Worm (Caenorhabditis elegans): ENCODE data around the gene irld-40.

The irld-40 gene

DNA sequence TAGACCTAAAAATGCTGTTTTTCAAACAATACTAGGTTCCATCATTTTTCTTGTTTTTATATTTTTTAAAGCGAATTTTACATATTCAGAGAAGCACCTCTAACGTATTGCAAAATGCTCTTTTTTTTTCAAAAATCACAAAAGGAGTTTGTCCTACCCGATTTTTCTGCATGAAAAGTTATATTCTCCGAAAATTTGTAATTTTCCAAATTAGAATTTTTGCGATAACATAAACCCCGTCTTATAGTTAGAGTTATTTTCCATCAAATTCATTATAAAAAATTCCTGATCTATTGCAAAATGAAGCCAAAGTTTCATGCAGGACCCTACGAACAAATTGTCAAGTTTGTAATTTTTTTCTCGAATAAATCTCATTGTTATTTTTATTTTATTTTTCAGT is 46.1 kb downstream of the irld-40 start, which contains the start of gene srw-99 (continued):
- TF ChIP-seq F57A8.1 (GFP tag; optimal IDR thresholded peaks at IDR 0.05) (no peak), ztf-22 (GFP tag; optimal IDR thresholded peaks at IDR 0.05) (no peak)

ce11 chrV:1710909-1711308 is 48.5 kb downstream of the irld-40 start, which contains the start of gene srw-100:
srw-100 (plus strand) TSS chrV:1711209.
- TF ChIP-seq ztf-25 (GFP tag; IDR thresholded peaks at IDR 0.05) (no peak), snpc-4 (GFP tag; optimal IDR thresholded peaks at IDR 0.05) (no peak), snpc-4 (tag; optimal IDR thresholded peaks at IDR 0.05) (no peak), hlh-12 (tag; optimal IDR thresholded peaks at IDR 0.05) (no peak), F57C9.4 (tag; optimal IDR thresholded peaks at IDR 0.05) (no peak), Y67H2A.10 (GFP tag; conservative IDR thresholded peaks at IDR 0.05) (no peak), sea-2 (GFP tag; IDR thresholded peaks at IDR 0.05) (no peak), let-526 (GFP tag; IDR thresholded peaks at IDR 0.05) (no peak), F57A8.1 (GFP tag; optimal IDR thresholded peaks at IDR 0.05) (no peak), gei-17 (GFP tag; optimal IDR thresholded peaks at IDR 0.05) (no peak), dpl-1 (GFP tag; optimal IDR thresholded peaks at IDR 0.05) (no peak), ztf-22 (GFP tag; optimal IDR thresholded peaks at IDR 0.05) (no peak), nhr-80 (tag; optimal IDR thresholded peaks at IDR 0.05) (no peak)

- TF ChIP-seq C17E4.6 (GFP tag; IDR thresholded peaks at IDR 0.05), result peak; percentile 34; the same call in 1 of the 2 replicates
Measured at ce11 chrV:1712471-1712870, 50.1 kb downstream of the irld-40 start.

DNA sequence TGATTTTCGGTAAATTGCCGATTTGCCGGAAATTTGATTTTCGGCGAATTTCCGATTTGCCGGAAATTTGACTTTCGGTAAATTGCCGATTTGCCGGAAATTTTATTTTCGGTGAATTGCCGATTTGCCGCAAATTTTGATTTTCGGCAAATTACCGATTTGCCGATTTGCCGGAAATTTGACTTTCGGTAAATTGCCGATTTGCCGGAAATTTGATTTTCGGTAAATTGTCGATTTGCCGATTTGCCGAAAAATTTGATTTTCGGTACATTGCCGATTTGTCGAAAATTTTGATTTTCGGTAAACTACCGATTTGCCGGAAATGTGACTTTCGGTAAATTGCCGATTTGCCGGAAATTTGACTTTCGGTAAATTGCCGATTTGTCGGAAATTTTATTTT is 51.4 kb downstream of the irld-40 start:
- TF ChIP-seq cebp-2 (GFP tag; IDR thresholded peaks at IDR 0.05), result peak; percentile 37; the same call in 1 of the 2 replicates
- TF ChIP-seq ztf-25 (GFP tag; IDR thresholded peaks at IDR 0.05), result 0 out of 2 replicates have a peak, but pooled peaks have one; percentile 31
- TF ChIP-seq nfya-2 (GFP tag; IDR thresholded peaks at IDR 0.05), result 0 out of 2 replicates have a peak, but pooled peaks have one; percentile 72
- peak; percentile 8; the same call in 1 of the 2 replicates for TF ChIP-seq ztf-6 (GFP tag; IDR thresholded peaks at IDR 0.05)
- TF ChIP-seq sea-2 (GFP tag; IDR thresholded peaks at IDR 0.05), result peak; percentile 77; the same call in 1 of the 2 replicates
- TF ChIP-seq lag-1 (GFP tag; IDR thresholded peaks at IDR 0.05), result peak; percentile 63; the same call in 1 of the 2 replicates
- TF ChIP-seq ceh-58 (GFP tag; IDR thresholded peaks at IDR 0.05), result peak; percentile 77; the same call in 1 of the 2 replicates
- TF ChIP-seq F37B4.10 (GFP tag; IDR thresholded peaks at IDR 0.05), result 0 out of 2 replicates have a peak, but pooled peaks have one; percentile 92
- peak; percentile 75 for TF ChIP-seq Y95B8A.8 (GFP tag; IDR thresholded peaks at IDR 0.05)
- TF ChIP-seq K11D2.4 (GFP tag; IDR thresholded peaks at IDR 0.05), result peak; percentile 64
- TF ChIP-seq bed-1 (GFP tag; IDR thresholded peaks at IDR 0.05), result 0 out of 2 replicates have a peak, but pooled peaks have one; percentile 73
- TF ChIP-seq ceh-91 (GFP tag; IDR thresholded peaks at IDR 0.05), result peak; percentile 28; the same call in 1 of the 2 replicates
- TF ChIP-seq aptf-3 (GFP tag; IDR thresholded peaks at IDR 0.05), result 0 out of 2 replicates have a peak, but pooled peaks have one; percentile 21
